Worm (Caenorhabditis elegans) whole organism, L4/young adult: ENCODE results near the gene mig-21.

Source experiments
- W03F9.2 ChIP-seq: fragments of 150-350 bp; optimal IDR thresholded peaks from 2 replicates; lab custom pipeline; 2014; ENCODE audit warnings: missing biosample characterization, missing genetic modification characterization
- him-1 ChIP-seq: sonication (generic microtip); optimal IDR thresholded peaks from 2 replicates; lab custom pipeline; 2016; ENCODE audit warnings: missing genotype, missing genetic modification reagents, missing genetic modification characterization, missing compliant biosample characterization

DNA sequence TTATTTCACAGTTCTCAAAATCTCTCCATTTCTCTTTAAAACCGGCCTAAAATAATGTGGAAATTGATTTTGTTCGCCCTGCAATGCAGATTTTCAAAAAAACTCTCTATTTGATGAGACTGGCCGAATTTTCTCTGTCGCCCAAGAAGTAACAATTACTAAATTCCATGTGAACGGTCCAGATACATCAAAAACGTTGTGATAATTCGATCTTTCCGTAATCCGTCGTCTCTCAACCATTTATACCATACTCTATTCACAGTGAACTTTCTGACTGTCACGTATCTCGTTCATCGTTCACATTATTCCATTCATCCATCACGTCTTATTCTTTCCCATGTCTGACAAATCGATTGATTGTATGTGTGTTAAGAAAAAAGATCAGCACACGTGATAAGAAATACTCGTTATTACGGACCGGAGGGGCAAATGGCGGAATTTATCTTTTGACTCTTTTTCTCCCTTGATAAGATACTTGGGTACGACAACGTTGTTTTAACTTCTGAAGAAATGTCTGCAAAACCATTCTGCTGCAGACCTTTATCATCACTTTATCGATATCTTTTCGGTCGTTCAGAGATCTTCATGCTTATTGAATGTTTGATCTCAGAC, 43.0 kb upstream of the mig-21 start:
- TF ChIP-seq him-1 (no peak), W03F9.2 (no peak)
